Fruit fly (Drosophila melanogaster) whole organism, wandering third instar larva: Measurements from ENCODE around the gene CG33303.
A peak's percentile ranks its signal among the peaks of the same experiment; 100 is the strongest.

Experiments
- Abd-B ChIP-seq: fragments of >200 bp; optimal IDR thresholded peaks from 2 replicates; lab custom pipeline; 2017; ENCODE audit warnings: missing biosample characterization, missing genetic modification characterization
- CG9705 ChIP-seq: fragments of 200-800 bp; sonication (Bioruptor generic); optimal IDR thresholded peaks from 2 replicates; lab custom pipeline; 2018; ENCODE audit warnings: missing biosample characterization, mild to moderate bottlenecking, missing genetic modification characterization
- CrebA ChIP-seq: fragments of 200-800 bp; sonication (Bioruptor generic); optimal IDR thresholded peaks from 2 replicates; lab custom pipeline; 2016; ENCODE audit warnings: missing biosample characterization, mild to moderate bottlenecking, missing genetic modification characterization, borderline replicate concordance
- Dfd ChIP-seq: fragments of >200 bp; optimal IDR thresholded peaks from 2 replicates; lab custom pipeline; 2017; ENCODE audit warnings: missing biosample characterization, missing genetic modification characterization
- HLH106 ChIP-seq: fragments of 200-800 bp; optimal IDR thresholded peaks from 3 replicates; lab custom pipeline; 2019; ENCODE audit warnings: missing biosample characterization, mild to moderate bottlenecking, missing genetic modification characterization, moderate library complexity
- Hr78 ChIP-seq: fragments of >200 bp; optimal IDR thresholded peaks from 2 replicates; lab custom pipeline; 2017; ENCODE audit warnings: missing biosample characterization, missing genetic modification characterization
- Hr83 ChIP-seq: fragments of 200-300 bp; sonication (Bioruptor generic); optimal IDR thresholded peaks from 2 replicates; lab custom pipeline; 2016; ENCODE audit warnings: missing biosample characterization, mild to moderate bottlenecking, missing genetic modification characterization, moderate library complexity; ENCODE audit not compliant: poor library complexity, severe bottlenecking
- Jra ChIP-seq: sonication (Bioruptor generic); optimal IDR thresholded peaks from 2 replicates; lab custom pipeline; 2016; ENCODE audit warnings: missing biosample characterization, missing genetic modification characterization
- N ChIP-seq: fragments of >200 bp; optimal IDR thresholded peaks from 2 replicates; lab custom pipeline; 2018; ENCODE audit warnings: missing biosample characterization, missing external identifiers, missing genetic modification characterization
- OdsH ChIP-seq: fragments of 200-800 bp; sonication (Bioruptor generic); optimal IDR thresholded peaks from 2 replicates; lab custom pipeline; 2016; ENCODE audit warnings: missing biosample characterization, mild to moderate bottlenecking, missing genetic modification characterization
- Rel ChIP-seq, 2 experiments: fragments of 200-800 bp; sonication (Bioruptor generic) in 1 of 2; optimal IDR thresholded peaks; 2 replicates in 1 of 2; 3 replicates in 1 of 2; lab custom pipeline; 2016 to 2019; ENCODE audit warnings: mild to moderate bottlenecking in 2 of 2, missing biosample characterization in 2 of 2, missing genetic modification characterization in 2 of 2, moderate library complexity in 1 of 2
- Sp1 ChIP-seq: fragments of 200-800 bp; sonication (Bioruptor generic); optimal IDR thresholded peaks from 3 replicates; lab custom pipeline; 2019; ENCODE audit warnings: missing biosample characterization, mild to moderate bottlenecking, missing genetic modification characterization, moderate library complexity
- br ChIP-seq: fragments of 200-800 bp; sonication (Bioruptor generic); optimal IDR thresholded peaks from 2 replicates; lab custom pipeline; 2016; ENCODE audit warnings: missing biosample characterization, missing genetic modification characterization
- brk ChIP-seq: fragments of 200-800 bp; sonication (Bioruptor generic); optimal IDR thresholded peaks from 2 replicates; lab custom pipeline; 2016; ENCODE audit warnings: missing biosample characterization, mild to moderate bottlenecking, missing genetic modification characterization
- dl ChIP-seq, 2 experiments: fragments of 175-275, 200-275 bp in 1 of 2; fragments of 200-275 bp in 1 of 2; sonication (Bioruptor generic); optimal IDR thresholded peaks; lab custom pipeline; 2018; ENCODE audit warnings: mild to moderate bottlenecking in 2 of 2, missing biosample characterization in 2 of 2, missing genetic modification characterization in 2 of 2, moderate library complexity in 2 of 2; ENCODE audit not compliant: partially characterized antibody in 2 of 2, insufficient read depth in 1 of 2
- fru ChIP-seq: fragments of 200-800 bp; sonication (Bioruptor generic); optimal IDR thresholded peaks from 3 replicates; lab custom pipeline; 2016; ENCODE audit warnings: missing biosample characterization, mild to moderate bottlenecking, missing genetic modification characterization
- h ChIP-seq: fragments of 200-800 bp; sonication (Bioruptor generic); optimal IDR thresholded peaks from 3 replicates; lab custom pipeline; 2016; ENCODE audit warnings: missing biosample characterization, mild to moderate bottlenecking, missing genetic modification characterization
- lola ChIP-seq: fragments of >200 bp; optimal IDR thresholded peaks from 2 replicates; lab custom pipeline; 2017; ENCODE audit warnings: missing biosample characterization, missing genetic modification characterization
- pan ChIP-seq: fragments of >200 bp; optimal IDR thresholded peaks from 2 replicates; lab custom pipeline; 2017
- psq ChIP-seq: fragments of 200-800 bp; sonication (Bioruptor generic); optimal IDR thresholded peaks from 3 replicates; lab custom pipeline; 2017; ENCODE audit warnings: missing biosample characterization, mild to moderate bottlenecking, missing genetic modification characterization, moderate library complexity
- rgr ChIP-seq: fragments of 200-800 bp; sonication (Bioruptor generic); optimal IDR thresholded peaks from 3 replicates; lab custom pipeline; 2016; ENCODE audit warnings: missing biosample characterization, mild to moderate bottlenecking, missing genetic modification characterization
- tai ChIP-seq: sonication (Bioruptor generic); optimal IDR thresholded peaks from 2 replicates; lab custom pipeline; 2016; ENCODE audit warnings: missing biosample characterization, missing genetic modification characterization
- woc ChIP-seq: sonication (Bioruptor generic); optimal IDR thresholded peaks from 2 replicates; lab custom pipeline; 2016; ENCODE audit warnings: missing biosample characterization, mild to moderate bottlenecking, missing genetic modification characterization

Gene CG33303

dm6 chr2L:10375464-10376236 lies at the start of gene CG33303, which contains the start of gene dpr19:
Gene CG33303 (minus strand): TSS chr2L:10375757.
Gene dpr19 (plus strand): TSS chr2L:10376168.
- TF ChIP-seq psq (GFP tag; lab: Kevin White, UChicago), result no peak
- no peak for TF ChIP-seq Dfd (GFP tag; lab: Kevin White, UChicago)
- TF ChIP-seq rgr (GFP tag; lab: Kevin White, UChicago), result peak; percentile 62
- peak; percentile 18 for TF ChIP-seq OdsH (GFP tag; lab: Kevin White, UChicago)
- no peak for TF ChIP-seq CG9705 (GFP tag; lab: Kevin White, UChicago)
- no peak for TF ChIP-seq Rel (GFP tag; optimal IDR thresholded peaks at IDR 0.05; lab: Kevin White, UChicago)
- peak; percentile 43 for TF ChIP-seq Rel (tag; optimal IDR thresholded peaks at IDR 0.05; lab: Kevin White, UChicago)
- TF ChIP-seq Sp1 (GFP tag; lab: Kevin White, UChicago), result peak; percentile 69
- peak; percentile 21 for TF ChIP-seq Hr83 (GFP tag; lab: Kevin White, UChicago)
- TF ChIP-seq HLH106 (tag; lab: Kevin White, UChicago), result peak; percentile 69
- no peak for TF ChIP-seq pan (lab: Kevin White, UChicago)

dm6 chr2L:10422643-10423606 lies 47.4 kb upstream of the CG33303 start, which contains the start of the genes pie and Wdfy2:
Gene pie (minus strand): TSS chr2L:10422780.
Gene Wdfy2 (plus strand): TSS chr2L:10423291.
- TF ChIP-seq fru (GFP tag; lab: Kevin White, UChicago) (no peak), dl (GFP tag; optimal IDR thresholded peaks at IDR 0.05; lab: Kevin White, UChicago; ENCODE audit: insufficient read depth in 1 of 2, partially characterized antibody in 2 of 2) (no peak), Rel (GFP tag; optimal IDR thresholded peaks at IDR 0.05; lab: Kevin White, UChicago) (no peak), Rel (tag; optimal IDR thresholded peaks at IDR 0.05; lab: Kevin White, UChicago) (peak; percentile 95), Jra (GFP tag; lab: Kevin White, UChicago) (no peak), Dfd (GFP tag; lab: Kevin White, UChicago) (no peak), rgr (GFP tag; lab: Kevin White, UChicago) (no peak), lola (GFP tag; lab: Kevin White, UChicago) (peak; percentile 79), N (GFP tag; lab: Kevin White, UChicago) (peak; percentile 99), Sp1 (GFP tag; lab: Kevin White, UChicago) (no peak), brk (GFP tag; lab: Kevin White, UChicago) (no peak), woc (GFP tag; lab: Kevin White, UChicago) (peak; percentile 41), tai (GFP tag; lab: Kevin White, UChicago) (no peak), OdsH (GFP tag; lab: Kevin White, UChicago) (no peak), pan (lab: Kevin White, UChicago) (no peak), Hr78 (GFP tag; lab: Kevin White, UChicago) (peak; percentile 83), psq (GFP tag; lab: Kevin White, UChicago) (no peak), CrebA (no peak)

- no peak for TF ChIP-seq Hr83 (GFP tag; lab: Kevin White, UChicago)
- no peak for TF ChIP-seq h (GFP tag; lab: Kevin White, UChicago)
- TF ChIP-seq brk (GFP tag; lab: Kevin White, UChicago), result no peak
- no peak for TF ChIP-seq tai (GFP tag; lab: Kevin White, UChicago)
- TF ChIP-seq Jra (GFP tag; lab: Kevin White, UChicago), result no peak
- TF ChIP-seq N (GFP tag; lab: Kevin White, UChicago), result no peak
- no peak for TF ChIP-seq rgr (GFP tag; lab: Kevin White, UChicago)
- no peak for TF ChIP-seq lola (GFP tag; lab: Kevin White, UChicago)
- no peak for TF ChIP-seq woc (GFP tag; lab: Kevin White, UChicago)
- TF ChIP-seq HLH106 (tag; lab: Kevin White, UChicago), result no peak
- TF ChIP-seq pan (lab: Kevin White, UChicago), result no peak
- no peak for TF ChIP-seq br (GFP tag; lab: Kevin White, UChicago)
- no peak for TF ChIP-seq Abd-B
- no peak for TF ChIP-seq psq (GFP tag; lab: Kevin White, UChicago)
- TF ChIP-seq Sp1 (GFP tag; lab: Kevin White, UChicago), result no peak
- TF ChIP-seq, all 38 proteins: peak for 0
Observed at dm6 chr2L:10418981-10419380, 43.4 kb upstream of the CG33303 start, which contains the start of gene RfC3. Gene RfC3 (plus strand): TSS chr2L:10419190.
